Worm (Caenorhabditis elegans) whole organism, L3 larva: ENCODE data around the gene Y45G12C.1.

ENCODE experiments used
- lin-39 ChIP-seq: fragments of 150-350 bp; optimal IDR thresholded peaks from 2 replicates; lab custom pipeline; 2018; ENCODE audit warnings: missing biosample characterization, missing genetic modification reagents, missing genetic modification characterization
- nhr-12 ChIP-seq: fragments of 150-350 bp; optimal IDR thresholded peaks from 2 replicates; lab custom pipeline; 2014; ENCODE audit warnings: missing biosample characterization, missing genetic modification characterization
- nhr-28 ChIP-seq: fragments of 150-350 bp; optimal IDR thresholded peaks from 2 replicates; lab custom pipeline; 2014; ENCODE audit warnings: missing biosample characterization, missing genetic modification characterization
- pqm-1 ChIP-seq: fragments of 150-350 bp; optimal IDR thresholded peaks from 2 replicates; lab custom pipeline; 2017; ENCODE audit warnings: missing biosample characterization, missing genetic modification characterization, inconsistent platforms

ce11 chrV:2592173-2592676, 26.7 kb downstream of the Y45G12C.1 start, which contains the start of gene irg-3:
- no peak for TF ChIP-seq nhr-28
- TF ChIP-seq pqm-1 (tag; lab: Kevin White, UChicago) = no peak
- no peak for TF ChIP-seq nhr-12 (tag; lab: Kevin White, UChicago)
- TF ChIP-seq lin-39 (tag; lab: Kevin White, UChicago) = no peak
